Fruit fly (Drosophila melanogaster): Measurements from ENCODE around the gene bcd.

Gene bcd

dm6 chr3R:6762794-6763407 lies 3.6 kb upstream of the bcd start (continued):
- TF ChIP-seq gfzf (GFP tag; optimal IDR thresholded peaks at IDR 0.05) (no peak), sima (GFP tag; optimal IDR thresholded peaks at IDR 0.05) (no peak), Dek (tag; optimal IDR thresholded peaks at IDR 0.05) (peak; percentile 58), CG14710 (tag; optimal IDR thresholded peaks at IDR 0.05) (peak; percentile 98), Sin3A (optimal IDR thresholded peaks at IDR 0.05) (no peak), Fer3 (tag; optimal IDR thresholded peaks at IDR 0.05) (peak; percentile 55), CG4854 (GFP tag; optimal IDR thresholded peaks at IDR 0.05) (peak; percentile 20), vvl (GFP tag; IDR thresholded peaks at IDR 0.05) (peak; percentile 72; the same call in 1 of the 2 replicates), croc (GFP tag; conservative IDR thresholded peaks at IDR 0.05) (peak; percentile 83), CG12104 (GFP tag; optimal IDR thresholded peaks at IDR 0.05) (peak; percentile 82), Lhr (GFP tag; optimal IDR thresholded peaks at IDR 0.05) (peak; percentile 84), CG3726 (GFP tag; IDR thresholded peaks at IDR 0.05) (no peak; the same call in 2 of the 3 replicates), Antp (GFP tag; optimal IDR thresholded peaks at IDR 0.05) (peak; percentile 13), ATbp (GFP tag; optimal IDR thresholded peaks at IDR 0.05) (peak; percentile 78), CG4282 (GFP tag; optimal IDR thresholded peaks at IDR 0.05) (no peak), CG9797 (GFP tag; optimal IDR thresholded peaks at IDR 0.05) (no peak), NC2α (GFP tag; optimal IDR thresholded peaks at IDR 0.05) (peak; percentile 35), Nf-YC (tag; optimal IDR thresholded peaks at IDR 0.05) (peak; percentile 24), CG1647 (GFP tag; optimal IDR thresholded peaks at IDR 0.05) (no peak), trh (GFP tag; optimal IDR thresholded peaks at IDR 0.05) (peak; percentile 65), Elba2 (GFP tag; optimal IDR thresholded peaks at IDR 0.05) (peak; percentile 73), Scr (GFP tag; IDR thresholded peaks at IDR 0.05; ENCODE audit: partially characterized antibody) (no peak), CG7556 (GFP tag; optimal IDR thresholded peaks at IDR 0.05) (peak; percentile 95), CG8924 (tag; optimal IDR thresholded peaks at IDR 0.05) (peak; percentile 96), hth (optimal IDR thresholded peaks at IDR 0.05) (no peak), lilli (GFP tag; optimal IDR thresholded peaks at IDR 0.05) (peak; percentile 68), sqz (GFP tag; optimal IDR thresholded peaks at IDR 0.05) (peak; percentile 73), pan (optimal IDR thresholded peaks at IDR 0.05) (no peak), pan (GFP tag; optimal IDR thresholded peaks at IDR 0.05 in 1 of 2, IDR thresholded peaks at IDR 0.05 in 1 of 2) (peak in 1 of 2 experiments; percentile 66), zfh2 (GFP tag; optimal IDR thresholded peaks at IDR 0.05) (no peak), dm (GFP tag; optimal IDR thresholded peaks at IDR 0.05) (no peak), zfh1 (GFP tag; IDR thresholded peaks at IDR 0.05) (peak; percentile 70), CG8478 (optimal IDR thresholded peaks at IDR 0.05) (no peak), zen (tag; optimal IDR thresholded peaks at IDR 0.05) (peak; percentile 100), br (optimal IDR thresholded peaks at IDR 0.05) (no peak), kni (GFP tag; optimal IDR thresholded peaks at IDR 0.05) (peak; percentile 49), kah (GFP tag; optimal IDR thresholded peaks at IDR 0.05) (peak; percentile 31), D19A (tag; optimal IDR thresholded peaks at IDR 0.05) (peak; percentile 92), so (GFP tag; IDR thresholded peaks at IDR 0.05) (no peak), CG13424 (tag; optimal IDR thresholded peaks at IDR 0.05) (peak; percentile 90), CG6689 (GFP tag; IDR thresholded peaks at IDR 0.05) (peak; percentile 86), chm (GFP tag; IDR thresholded peaks at IDR 0.05) (peak; percentile 88; the same call in 1 of the 2 replicates), rib (GFP tag; IDR thresholded peaks at IDR 0.05) (no peak), Opbp (GFP tag; IDR thresholded peaks at IDR 0.05; ENCODE audit: partially characterized antibody) (no peak), CG9817 (tag; optimal IDR thresholded peaks at IDR 0.05) (peak; percentile 25), pita (GFP tag; optimal IDR thresholded peaks at IDR 0.05) (no peak), CG4360 (GFP tag; IDR thresholded peaks at IDR 0.05) (0 out of 2 replicates have a peak, but pooled peaks have one; percentile 16), chinmo (GFP tag; IDR thresholded peaks at IDR 0.05; ENCODE audit: partially characterized antibody) (no peak), mirr (GFP tag; optimal IDR thresholded peaks at IDR 0.05) (no peak), B-H2 (GFP tag; optimal IDR thresholded peaks at IDR 0.05) (no peak), CG7786 (GFP tag; optimal IDR thresholded peaks at IDR 0.05) (peak; percentile 3), Optix (GFP tag; IDR thresholded peaks at IDR 0.05) (no peak)

Measured in whole organism, embryonic.